Worm (Caenorhabditis elegans) whole organism, midembryonic: Measurements from ENCODE around the gene F02E8.4.

Experiments
- flt-1 ChIP-seq: fragments of 200-800 bp; sonication (Bioruptor generic); IDR thresholded peaks from 2 replicates; pipeline ENCODE4 v1.3.6; 2022; ENCODE audit warnings: missing genetic modification characterization, missing compliant biosample characterization
- ref-1 ChIP-seq: fragments of 200-800 bp; sonication (Bioruptor generic); conservative IDR thresholded peaks from 2 replicates; pipeline ENCODE4 v1.3.6; 2022; ENCODE audit warnings: missing genetic modification reagents, missing genetic modification characterization, missing compliant biosample characterization

ce11 chrX:4444843-4445242 is 9.1 kb upstream of the F02E8.4 start:
- TF ChIP-seq ref-1 (GFP tag; lab: Robert Waterston, UW) (no peak), flt-1 (GFP tag; lab: Robert Waterston, UW) (peak; percentile 87)
